Fruit fly (Drosophila melanogaster): ENCODE measurements around the gene knk.
A peak's percentile ranks its signal among the peaks of the same experiment; 100 is the strongest.

knk gene

dm6 chr3R:10084914-10085313 lies 40.5 kb downstream of the knk start (continued):
- TF ChIP-seq CG7839 (tag; optimal IDR thresholded peaks at IDR 0.05), result peak; percentile 61
- TF ChIP-seq CG6175 (GFP tag; IDR thresholded peaks at IDR 0.05), result 0 out of 3 replicates have a peak, but pooled peaks have one; percentile 44
- peak; percentile 60 for TF ChIP-seq bcd (GFP tag; optimal IDR thresholded peaks at IDR 0.05)
- TF ChIP-seq HmgZ (tag; optimal IDR thresholded peaks at IDR 0.05), result peak; percentile 10
- peak; percentile 54 for TF ChIP-seq Hand (GFP tag; optimal IDR thresholded peaks at IDR 0.05)
- TF ChIP-seq CG4730 (GFP tag; IDR thresholded peaks at IDR 0.05), result no peak
- 0 out of 2 replicates have a peak, but pooled peaks have one; percentile 26 for TF ChIP-seq CG17612 (GFP tag; IDR thresholded peaks at IDR 0.05)
- TF ChIP-seq CG10366 (GFP tag; IDR thresholded peaks at IDR 0.05), result peak; percentile 39; the same call in 1 of the 2 replicates
- TF ChIP-seq CG8388 (GFP tag; optimal IDR thresholded peaks at IDR 0.05), result no peak
- TF ChIP-seq Usf (GFP tag; optimal IDR thresholded peaks at IDR 0.05), result peak; percentile 50
- TF ChIP-seq chinmo (GFP tag; IDR thresholded peaks at IDR 0.05; ENCODE audit: partially characterized antibody), result 0 out of 4 replicates have a peak, but pooled peaks have one; percentile 5
- TF ChIP-seq fd3F (GFP tag; optimal IDR thresholded peaks at IDR 0.05), result peak; percentile 31
- peak; percentile 34 to 37 for TF ChIP-seq Hr51 (GFP tag; optimal IDR thresholded peaks at IDR 0.05)
- no peak for TF ChIP-seq sens-2 (GFP tag; IDR thresholded peaks at IDR 0.05)
- TF ChIP-seq CG4424 (GFP tag; optimal IDR thresholded peaks at IDR 0.05), result no peak
- peak; percentile 82 for TF ChIP-seq CG32532 (GFP tag; IDR thresholded peaks at IDR 0.05)
- peak; percentile 17 for TF ChIP-seq NfI (GFP tag; optimal IDR thresholded peaks at IDR 0.05)
- peak; percentile 8 to 27 for TF ChIP-seq Pdp1 (GFP tag; optimal IDR thresholded peaks at IDR 0.05)
- TF ChIP-seq stc (GFP tag; IDR thresholded peaks at IDR 0.05), result no peak
- peak; percentile 67 for TF ChIP-seq CG14014 (GFP tag; IDR thresholded peaks at IDR 0.05)
- TF ChIP-seq CG34422 (GFP tag; IDR thresholded peaks at IDR 0.05), result 0 out of 3 replicates have a peak, but pooled peaks have one; percentile 39
- no peak for TF ChIP-seq Nf-YB (GFP tag; optimal IDR thresholded peaks at IDR 0.05)
- TF ChIP-seq CG11398 (GFP tag; optimal IDR thresholded peaks at IDR 0.05), result no peak
- no peak for TF ChIP-seq Jarid2 (GFP tag; optimal IDR thresholded peaks at IDR 0.05)
- TF ChIP-seq CG3281 (GFP tag; optimal IDR thresholded peaks at IDR 0.05), result peak; percentile 79
- TF ChIP-seq Dbx (GFP tag; IDR thresholded peaks at IDR 0.05), result peak; percentile 81
- TF ChIP-seq CG9932 (GFP tag; IDR thresholded peaks at IDR 0.05), result peak; percentile 86
- TF ChIP-seq pan (optimal IDR thresholded peaks at IDR 0.05), result no peak
- peak in 1 of 2 experiments; percentile 61 for TF ChIP-seq pan (GFP tag; optimal IDR thresholded peaks at IDR 0.05 in 1 of 2, IDR thresholded peaks at IDR 0.05 in 1 of 2)
- peak; percentile 56 for TF ChIP-seq CG31224 (GFP tag; IDR thresholded peaks at IDR 0.05)
- TF ChIP-seq NFAT (GFP tag; IDR thresholded peaks at IDR 0.05), result peak; percentile 77
- TF ChIP-seq CG16779 (GFP tag; IDR thresholded peaks at IDR 0.05), result 0 out of 2 replicates have a peak, but pooled peaks have one; percentile 67
- no peak for TF ChIP-seq CG2875 (GFP tag; optimal IDR thresholded peaks at IDR 0.05)
- peak; percentile 68 for TF ChIP-seq Fer3 (tag; optimal IDR thresholded peaks at IDR 0.05)
- peak; percentile 79 for TF ChIP-seq lilli (GFP tag; optimal IDR thresholded peaks at IDR 0.05)
- peak; percentile 13 for TF ChIP-seq CG7556 (GFP tag; optimal IDR thresholded peaks at IDR 0.05)
- peak; percentile 70 for TF ChIP-seq Atf6 (GFP tag; IDR thresholded peaks at IDR 0.05)
- TF ChIP-seq PHDP (tag; optimal IDR thresholded peaks at IDR 0.05), result peak; percentile 45
- TF ChIP-seq CG8765 (GFP tag; IDR thresholded peaks at IDR 0.05), result peak; percentile 68; the same call in 1 of the 2 replicates
- no peak for TF ChIP-seq Sry-δ (GFP tag; optimal IDR thresholded peaks at IDR 0.05)
- TF ChIP-seq ap (GFP tag; IDR thresholded peaks at IDR 0.05), result no peak
- peak; percentile 49; the same call in 1 of the 2 replicates for TF ChIP-seq Ada2b (GFP tag; IDR thresholded peaks at IDR 0.05)
- TF ChIP-seq CG12769 (tag; optimal IDR thresholded peaks at IDR 0.05), result peak; percentile 82
- TF ChIP-seq gsb (GFP tag; IDR thresholded peaks at IDR 0.05), result peak; percentile 52; the same call in 1 of the 2 replicates
- peak; percentile 65; the same call in 1 of the 2 replicates for TF ChIP-seq lmd (GFP tag; IDR thresholded peaks at IDR 0.05)
- peak; percentile 24 for TF ChIP-seq unpg (GFP tag; optimal IDR thresholded peaks at IDR 0.05)
- no peak for TF ChIP-seq CG10543 (GFP tag; optimal IDR thresholded peaks at IDR 0.05)
- peak; percentile 47 for TF ChIP-seq HHEX (GFP tag; optimal IDR thresholded peaks at IDR 0.05)
- no peak for TF ChIP-seq CG2116 (GFP tag; optimal IDR thresholded peaks at IDR 0.05)
- TF ChIP-seq dmrt99B (tag; optimal IDR thresholded peaks at IDR 0.05), result peak; percentile 39

All from whole organism, embryonic.